Worm (Caenorhabditis elegans) whole organism, late embryonic: ENCODE results near the gene pals-30.

Experiments used
- lin-11 ChIP-seq: fragments of 200-800 bp; sonication (Bioruptor generic); optimal IDR thresholded peaks from 2 replicates; lab custom pipeline; 2018; ENCODE audit warnings: mild to moderate bottlenecking, missing genetic modification characterization, missing compliant biosample characterization
- unc-55 ChIP-seq: sonication (generic microtip); optimal IDR thresholded peaks from 2 replicates; lab custom pipeline; 2017; ENCODE audit warnings: missing biosample characterization, missing genetic modification reagents, missing genetic modification characterization

DNA sequence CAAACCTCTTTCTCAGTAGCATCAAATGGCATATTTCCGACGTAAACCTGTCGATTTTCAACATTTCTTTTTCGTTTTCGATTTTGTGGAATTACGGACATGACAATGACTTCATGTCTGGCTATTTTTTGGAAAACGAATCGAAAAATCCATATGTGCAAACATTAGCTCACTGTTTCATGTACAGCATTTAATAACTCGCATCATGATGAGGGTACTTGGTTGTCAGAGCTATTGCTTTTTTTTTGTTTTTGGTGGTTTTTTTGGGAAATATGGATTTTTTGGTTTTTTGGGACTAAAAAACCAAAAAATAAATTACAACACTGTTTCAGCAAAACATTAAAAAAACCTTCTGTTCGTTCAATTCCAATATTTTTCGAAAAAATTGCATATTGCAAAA lies 39.4 kb downstream of the pals-30 start, which contains the start of gene Y57G11A.5:
- TF ChIP-seq unc-55 (GFP tag; lab: Kevin White, UChicago) (no peak), lin-11 (tag; lab: Kevin White, UChicago) (no peak)
